Worm (Caenorhabditis elegans): ENCODE measurements around the gene adt-1.

ce11 chrX:12630556-12630955, 48.1 kb upstream of the adt-1 start:
- TF ChIP-seq him-1 (tag; optimal IDR thresholded peaks at IDR 0.05) (no peak), dao-5 (tag; optimal IDR thresholded peaks at IDR 0.05) (no peak), W03F9.2 (tag; optimal IDR thresholded peaks at IDR 0.05) (peak; percentile 22)
